Fruit fly (Drosophila melanogaster) whole organism, prepupa: ENCODE data around the gene CG5968.

ENCODE experiments used
- Blimp-1 ChIP-seq: fragments of 200-800 bp; sonication (Bioruptor generic); optimal IDR thresholded peaks from 3 replicates; lab custom pipeline; 2017; ENCODE audit warnings: missing biosample characterization, missing genetic modification characterization, mild to moderate bottlenecking, moderate library complexity, missing genetic modification reagents
- CG10631 ChIP-seq: fragments of 200-800 bp; sonication (Bioruptor generic); optimal IDR thresholded peaks from 2 replicates; lab custom pipeline; 2016; ENCODE audit warnings: missing biosample characterization, missing genetic modification characterization
- CG10669 ChIP-seq: fragments of 200-800 bp; sonication (Bioruptor generic); optimal IDR thresholded peaks from 3 replicates; lab custom pipeline; 2018; ENCODE audit warnings: missing biosample characterization, mild to moderate bottlenecking, missing genetic modification characterization, moderate library complexity
- CG11762 ChIP-seq: fragments of 200-800 bp; sonication (Bioruptor generic); optimal IDR thresholded peaks from 3 replicates; lab custom pipeline; 2016; ENCODE audit warnings: missing biosample characterization, missing genetic modification characterization; ENCODE audit not compliant: insufficient read depth
- CG11902 ChIP-seq: fragments of 200-800 bp; sonication (Bioruptor generic); optimal IDR thresholded peaks from 3 replicates; lab custom pipeline; 2016; ENCODE audit warnings: missing biosample characterization, missing genetic modification characterization
- CG15336 ChIP-seq: fragments of 200-800 bp; sonication (Bioruptor generic); IDR thresholded peaks from 2 replicates; pipeline ENCODE4 v1.3.6; 2022; ENCODE audit warnings: missing biosample characterization, missing genetic modification characterization
- CG1621 ChIP-seq: fragments of 200-800 bp; sonication (Bioruptor generic); optimal IDR thresholded peaks from 3 replicates; lab custom pipeline; 2018; ENCODE audit warnings: missing biosample characterization, mild to moderate bottlenecking, missing genetic modification characterization
- CG3032 ChIP-seq: fragments of 200-800 bp; optimal IDR thresholded peaks from 2 replicates; lab custom pipeline; 2019; ENCODE audit warnings: missing biosample characterization, mild to moderate bottlenecking, missing genetic modification characterization, moderate library complexity
- CG31627 ChIP-seq: fragments of 200-800 bp; sonication (Bioruptor generic); optimal IDR thresholded peaks from 3 replicates; lab custom pipeline; 2016; ENCODE audit warnings: missing biosample characterization, missing genetic modification characterization
- CG34406 ChIP-seq: fragments of 200-800 bp; sonication (Bioruptor generic); optimal IDR thresholded peaks from 3 replicates; lab custom pipeline; 2016; ENCODE audit warnings: missing biosample characterization, missing genetic modification characterization
- CG3919 ChIP-seq: fragments of 200-800 bp; sonication (Bioruptor generic); optimal IDR thresholded peaks from 3 replicates; lab custom pipeline; 2016; ENCODE audit warnings: missing biosample characterization, missing genetic modification characterization
- CG4318 ChIP-seq: fragments of 200-800 bp; sonication (Bioruptor generic); optimal IDR thresholded peaks from 3 replicates; lab custom pipeline; 2017; ENCODE audit warnings: missing biosample characterization, mild to moderate bottlenecking, missing genetic modification characterization
- CG6163 ChIP-seq: fragments of 200-800 bp; sonication (Bioruptor generic); IDR thresholded peaks from 3 replicates; pipeline ENCODE4 v1.3.6; 2022; ENCODE audit warnings: missing biosample characterization, missing genetic modification characterization
- CG6808 ChIP-seq: fragments of 200-800 bp; sonication (Bioruptor generic); optimal IDR thresholded peaks from 3 replicates; lab custom pipeline; 2017; ENCODE audit warnings: missing biosample characterization, missing genetic modification characterization, mild to moderate bottlenecking, moderate library complexity, missing genetic modification reagents
- CG6854 ChIP-seq: fragments of 200-800 bp; sonication (Bioruptor generic); optimal IDR thresholded peaks from 2 replicates; lab custom pipeline; 2017; ENCODE audit warnings: missing biosample characterization, mild to moderate bottlenecking, missing genetic modification characterization
- CG8119 ChIP-seq: fragments of 200-800 bp; sonication (Bioruptor generic); IDR thresholded peaks from 3 replicates; pipeline ENCODE4 v1.3.6; 2022; ENCODE audit warnings: missing biosample characterization, missing genetic modification characterization
- CG8632 ChIP-seq: fragments of 200-800 bp; sonication (Bioruptor generic); optimal IDR thresholded peaks from 3 replicates; lab custom pipeline; 2016; ENCODE audit warnings: missing biosample characterization, missing genetic modification characterization
- CG9139 ChIP-seq: fragments of 200-800 bp; sonication (Bioruptor generic); optimal IDR thresholded peaks from 3 replicates; lab custom pipeline; 2017; ENCODE audit warnings: missing biosample characterization, mild to moderate bottlenecking, missing genetic modification characterization
- Eip75B ChIP-seq: fragments of 200-800 bp; sonication (Bioruptor generic); optimal IDR thresholded peaks from 3 replicates; lab custom pipeline; 2016; ENCODE audit warnings: missing biosample characterization, missing genetic modification characterization
- Eip78C ChIP-seq: fragments of 200-800 bp; sonication (Bioruptor generic); peaks from one replicate; lab custom pipeline; 2016; ENCODE audit warnings: missing biosample characterization, missing genetic modification characterization
- Eip93F ChIP-seq: fragments of 200-800 bp; sonication (Bioruptor generic); optimal IDR thresholded peaks from 2 replicates; lab custom pipeline; 2016; ENCODE audit warnings: missing biosample characterization, mild to moderate bottlenecking, missing genetic modification characterization
- Ets21C ChIP-seq: fragments of 200-800 bp; sonication (Bioruptor generic); optimal IDR thresholded peaks from 3 replicates; lab custom pipeline; 2016; ENCODE audit warnings: missing biosample characterization, missing genetic modification characterization
- Ets96B ChIP-seq: fragments of 200-800 bp; optimal IDR thresholded peaks from 2 replicates; lab custom pipeline; 2019; ENCODE audit warnings: missing biosample characterization, mild to moderate bottlenecking, missing genetic modification characterization, moderate library complexity
- Hr38 ChIP-seq: sonication (Bioruptor generic); optimal IDR thresholded peaks from 2 replicates; lab custom pipeline; 2016; ENCODE audit warnings: missing biosample characterization, missing genetic modification characterization
- Hr39 ChIP-seq: fragments of 200-800 bp; sonication (Bioruptor generic); optimal IDR thresholded peaks from 2 replicates; lab custom pipeline; 2016; ENCODE audit warnings: missing biosample characterization, missing genetic modification characterization
- Lpt ChIP-seq: fragments of 200-800 bp; sonication (Bioruptor generic); optimal IDR thresholded peaks from 3 replicates; lab custom pipeline; 2016; ENCODE audit warnings: missing biosample characterization, missing genetic modification characterization
- Met ChIP-seq: fragments of 200-800 bp; sonication (Bioruptor generic); optimal IDR thresholded peaks from 3 replicates; lab custom pipeline; 2016; ENCODE audit warnings: missing biosample characterization, missing genetic modification characterization
- OdsH ChIP-seq: fragments of 200-800 bp; sonication (Bioruptor generic); optimal IDR thresholded peaks from 3 replicates; lab custom pipeline; 2016; ENCODE audit warnings: missing biosample characterization, missing genetic modification characterization
- Smox ChIP-seq: fragments of 200-800 bp; sonication (Bioruptor generic); optimal IDR thresholded peaks from 3 replicates; lab custom pipeline; 2016; ENCODE audit warnings: missing biosample characterization, missing genetic modification characterization
- Sox102F ChIP-seq: fragments of 200-800 bp; sonication (Bioruptor generic); optimal IDR thresholded peaks from 2 replicates; lab custom pipeline; 2016; ENCODE audit warnings: missing biosample characterization, mild to moderate bottlenecking, missing genetic modification characterization
- Sox15 ChIP-seq: fragments of 200-800 bp; sonication (Bioruptor generic); optimal IDR thresholded peaks from 3 replicates; lab custom pipeline; 2016; ENCODE audit warnings: missing biosample characterization, missing genetic modification characterization
- achi ChIP-seq: fragments of 200-800 bp; sonication (Bioruptor generic); optimal IDR thresholded peaks from 3 replicates; lab custom pipeline; 2016; ENCODE audit warnings: missing biosample characterization, missing genetic modification characterization
- acj6 ChIP-seq: fragments of 200-800 bp; sonication (Bioruptor generic); optimal IDR thresholded peaks from 3 replicates; lab custom pipeline; 2016; ENCODE audit warnings: missing biosample characterization, missing genetic modification characterization
- cyc ChIP-seq: fragments of 200-800 bp; sonication (Bioruptor generic); optimal IDR thresholded peaks from 3 replicates; lab custom pipeline; 2016; ENCODE audit warnings: missing biosample characterization, missing genetic modification characterization
- dac ChIP-seq: fragments of 200-800 bp; sonication (Bioruptor generic); optimal IDR thresholded peaks from 2 replicates; lab custom pipeline; 2017; ENCODE audit warnings: missing biosample characterization, mild to moderate bottlenecking, missing genetic modification characterization
- dsx ChIP-seq: fragments of 200-800 bp; optimal IDR thresholded peaks from 3 replicates; lab custom pipeline; 2019; ENCODE audit warnings: missing biosample characterization, mild to moderate bottlenecking, missing genetic modification characterization, moderate library complexity; ENCODE audit not compliant: poor library complexity, severe bottlenecking
- eg ChIP-seq: fragments of 200-800 bp; sonication (Bioruptor generic); IDR thresholded peaks from 3 replicates; pipeline ENCODE4 v1.3.6; 2022; ENCODE audit warnings: missing biosample characterization, missing genetic modification characterization
- esn ChIP-seq: fragments of 200-800 bp; sonication (Bioruptor generic); optimal IDR thresholded peaks from 2 replicates; lab custom pipeline; 2016; ENCODE audit warnings: missing biosample characterization, mild to moderate bottlenecking, missing genetic modification characterization, moderate library complexity
- fd59A ChIP-seq: fragments of 200-800 bp; sonication (Bioruptor generic); optimal IDR thresholded peaks from 2 replicates; lab custom pipeline; 2017; ENCODE audit warnings: missing biosample characterization, mild to moderate bottlenecking, missing genetic modification characterization, missing genetic modification reagents
- fd85E ChIP-seq: fragments of 200-800 bp; sonication (Bioruptor generic); optimal IDR thresholded peaks from 3 replicates; lab custom pipeline; 2016; ENCODE audit warnings: missing biosample characterization, missing genetic modification characterization
- fkh ChIP-seq: fragments of 200-800 bp; sonication (Bioruptor generic); optimal IDR thresholded peaks from 3 replicates; lab custom pipeline; 2017; ENCODE audit warnings: missing biosample characterization, mild to moderate bottlenecking, missing genetic modification characterization, moderate library complexity
- lz ChIP-seq: fragments of 200-800 bp; sonication (Bioruptor generic); optimal IDR thresholded peaks from 3 replicates; lab custom pipeline; 2016; ENCODE audit warnings: missing biosample characterization, missing genetic modification characterization
- net ChIP-seq: fragments of 200-800 bp; sonication (Bioruptor generic); optimal IDR thresholded peaks from 3 replicates; lab custom pipeline; 2016; ENCODE audit warnings: missing biosample characterization, missing genetic modification characterization
- pdm3 ChIP-seq: fragments of 200-800 bp; sonication (Bioruptor generic); optimal IDR thresholded peaks from 3 replicates; lab custom pipeline; 2016; ENCODE audit warnings: missing biosample characterization, missing genetic modification characterization
- salr ChIP-seq, 2 experiments: fragments of 200-800 bp; sonication (Bioruptor generic); optimal IDR thresholded peaks; 3 replicates each; lab custom pipeline; 2016 to 2018; ENCODE audit warnings: missing biosample characterization in 2 of 2, missing genetic modification characterization in 2 of 2, mild to moderate bottlenecking in 1 of 2
- ss ChIP-seq, 2 experiments: fragments of 200-800 bp; sonication (Bioruptor generic); optimal IDR thresholded peaks; 2 replicates in 1 of 2; 3 replicates in 1 of 2; lab custom pipeline; 2017 to 2018; ENCODE audit warnings: mild to moderate bottlenecking in 2 of 2, missing biosample characterization in 2 of 2, missing genetic modification characterization in 2 of 2, moderate library complexity in 1 of 2
- topi ChIP-seq: fragments of 200-800 bp; sonication (Bioruptor generic); optimal IDR thresholded peaks from 3 replicates; lab custom pipeline; 2016; ENCODE audit warnings: missing biosample characterization, missing genetic modification characterization
- vri ChIP-seq: fragments of 200-800 bp; sonication (Bioruptor generic); optimal IDR thresholded peaks from 3 replicates; lab custom pipeline; 2016; ENCODE audit warnings: missing biosample characterization, mild to moderate bottlenecking, missing genetic modification characterization

The CG5968 gene

dm6 chr2L:16536501-16536900, 13.3 kb downstream of the CG5968 start (continued):
- peak; percentile 31; the same call in 2 of the 3 replicates for TF ChIP-seq CG8119 (GFP tag; lab: Robert Waterston, UW)
- TF ChIP-seq acj6, result no peak
- TF ChIP-seq CG15336 (GFP tag; lab: Robert Waterston, UW), result no peak
- TF ChIP-seq OdsH (GFP tag; lab: Kevin White, UChicago), result peak; percentile 3
- no peak for TF ChIP-seq net (GFP tag; lab: Kevin White, UChicago)
- TF ChIP-seq topi, result no peak
- TF ChIP-seq Eip93F, result peak; percentile 70
- TF ChIP-seq Hr39 (GFP tag; lab: Kevin White, UChicago), result no peak
- TF ChIP-seq, all 60 proteins: peak for 22

- TF ChIP-seq lz (GFP tag; lab: Kevin White, UChicago) (peak; percentile 90), Lpt (peak; percentile 86), Eip93F (peak; percentile 27), Met (peak; percentile 92), CG6163 (GFP tag; lab: Robert Waterston, UW) (peak; percentile 98), salr (GFP tag; optimal IDR thresholded peaks at IDR 0.05; lab: Kevin White, UChicago) (peak; percentile 78 to 87), dsx (GFP tag; lab: Kevin White, UChicago) (peak; percentile 87), CG10631 (GFP tag; lab: Kevin White, UChicago) (peak; percentile 94), Hr39 (GFP tag; lab: Kevin White, UChicago) (peak; percentile 92), Ets96B (tag; lab: Kevin White, UChicago) (peak; percentile 91), fd59A (GFP tag; lab: Kevin White, UChicago) (peak; percentile 83), Hr38 (GFP tag; lab: Kevin White, UChicago) (no peak), CG1621 (tag; lab: Kevin White, UChicago) (peak; percentile 91), Sox102F (GFP tag; lab: Kevin White, UChicago) (peak; percentile 87), cyc (GFP tag; lab: Kevin White, UChicago) (peak; percentile 87), CG6854 (GFP tag; lab: Kevin White, UChicago) (peak; percentile 73), CG8632 (peak; percentile 92), eg (peak; percentile 96), CG4318 (GFP tag; lab: Kevin White, UChicago) (peak; percentile 75), CG11762 (peak; percentile 95), ss (GFP tag; optimal IDR thresholded peaks at IDR 0.05; lab: Kevin White, UChicago) (peak; percentile 57 to 76), Blimp-1 (GFP tag; lab: Kevin White, UChicago) (peak; percentile 65), Sox15 (GFP tag; lab: Kevin White, UChicago) (peak; percentile 89), CG10669 (GFP tag; lab: Kevin White, UChicago) (peak; percentile 94), CG6808 (GFP tag; lab: Kevin White, UChicago) (peak; percentile 85), acj6 (peak; percentile 92), CG9139 (GFP tag; lab: Kevin White, UChicago) (peak; percentile 69), esn (GFP tag; lab: Kevin White, UChicago) (peak; percentile 93), Eip75B (GFP tag; lab: Kevin White, UChicago) (peak; percentile 92), pdm3 (GFP tag; lab: Kevin White, UChicago) (peak; percentile 92), CG31627 (GFP tag; lab: Kevin White, UChicago) (peak; percentile 93), achi (GFP tag; lab: Kevin White, UChicago) (peak; percentile 91), fd85E (GFP tag; lab: Kevin White, UChicago) (peak; percentile 66), CG8119 (GFP tag; lab: Robert Waterston, UW) (peak; percentile 95), fkh (GFP tag; lab: Kevin White, UChicago) (peak; percentile 91), CG34406 (GFP tag; lab: Kevin White, UChicago) (peak; percentile 93), CG3919 (GFP tag; lab: Kevin White, UChicago) (peak; percentile 89), topi (peak; percentile 90), vri (GFP tag; lab: Kevin White, UChicago) (peak; percentile 69), dac (GFP tag; lab: Kevin White, UChicago) (peak; percentile 53), Smox (GFP tag; lab: Kevin White, UChicago) (peak; percentile 90), CG11902 (GFP tag; lab: Kevin White, UChicago) (peak; percentile 76), Eip78C (GFP tag; lab: Kevin White, UChicago) (peak; percentile 95), CG3032 (tag; lab: Kevin White, UChicago) (peak; percentile 93), net (GFP tag; lab: Kevin White, UChicago) (peak; percentile 85), Ets21C (peak; percentile 89)
Measured at dm6 chr2L:16535673-16536144, 14.1 kb downstream of the CG5968 start.
